Worm (Caenorhabditis elegans): Measurements from ENCODE around the gene R09F10.1.

DNA sequence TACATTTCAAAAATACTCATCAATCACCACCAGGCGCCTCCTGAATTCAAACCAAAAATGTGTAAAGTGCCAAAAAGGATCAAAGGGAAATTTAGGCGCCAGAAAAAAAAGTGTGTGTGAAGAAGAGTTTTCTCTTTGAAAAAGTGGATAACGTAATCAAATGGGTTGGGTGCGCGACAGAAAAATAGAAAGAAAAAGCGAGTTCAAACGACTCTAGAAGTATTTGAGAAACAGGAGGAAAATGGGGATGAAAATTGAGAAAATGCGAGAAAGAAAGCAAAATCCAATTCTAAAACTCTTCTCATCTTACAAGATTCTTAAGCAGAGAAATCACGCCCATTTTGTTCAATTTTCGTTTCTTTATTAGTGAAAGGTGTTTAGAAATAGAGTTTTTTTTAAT, 14.9 kb upstream of the R09F10.1 start:
- TF ChIP-seq him-1 (tag; optimal IDR thresholded peaks at IDR 0.05) (no peak), W03F9.2 (tag; optimal IDR thresholded peaks at IDR 0.05) (no peak), dao-5 (tag; optimal IDR thresholded peaks at IDR 0.05) (no peak)

All from whole organism, L4/young adult.